Fruit fly (Drosophila melanogaster) whole organism, embryonic: Measurements from ENCODE around the gene CG6168.

Source experiments
- CG10267 ChIP-seq: fragments of 200-800 bp; sonication (Bioruptor generic); optimal IDR thresholded peaks from 2 replicates; lab custom pipeline; 2018; ENCODE audit warnings: missing biosample characterization, mild to moderate bottlenecking, missing genetic modification characterization, moderate library complexity
- CG10431 ChIP-seq: fragments of 200-800 bp; sonication (Bioruptor generic); optimal IDR thresholded peaks from 3 replicates; lab custom pipeline; 2018; ENCODE audit warnings: missing biosample characterization, mild to moderate bottlenecking, missing genetic modification characterization
- CG11723 ChIP-seq: fragments of 200-800 bp; sonication (Bioruptor generic); optimal IDR thresholded peaks from 2 replicates; lab custom pipeline; 2017; ENCODE audit warnings: missing biosample characterization, mild to moderate bottlenecking, missing genetic modification characterization
- CG12219 ChIP-seq: fragments of 200-800 bp; sonication (Bioruptor generic); optimal IDR thresholded peaks from 3 replicates; lab custom pipeline; 2018; ENCODE audit warnings: missing biosample characterization, mild to moderate bottlenecking, missing genetic modification characterization
- CG12236 ChIP-seq: fragments of 200-800 bp; sonication (Bioruptor generic); optimal IDR thresholded peaks from 2 replicates; lab custom pipeline; 2016; ENCODE audit warnings: missing biosample characterization, missing genetic modification characterization
- CG1233 ChIP-seq: fragments of 200-800 bp; sonication (Bioruptor generic); optimal IDR thresholded peaks from 4 replicates; lab custom pipeline; 2018; ENCODE audit warnings: missing biosample characterization, mild to moderate bottlenecking, missing genetic modification characterization
- CG12942 ChIP-seq: fragments of 200-800 bp; sonication (Bioruptor generic); optimal IDR thresholded peaks from 3 replicates; lab custom pipeline; 2016; ENCODE audit warnings: missing biosample characterization, missing genetic modification characterization
- CG13775 ChIP-seq: fragments of 200-800 bp; sonication (Bioruptor generic); optimal IDR thresholded peaks from 3 replicates; lab custom pipeline; 2017; ENCODE audit warnings: missing biosample characterization, mild to moderate bottlenecking, missing genetic modification characterization
- CG14710 ChIP-seq: fragments of 200-800 bp; sonication (Bioruptor generic); optimal IDR thresholded peaks from 3 replicates; lab custom pipeline; 2019; ENCODE audit warnings: missing biosample characterization, mild to moderate bottlenecking, missing genetic modification characterization, moderate library complexity
- CG15269 ChIP-seq: fragments of 200-800 bp; sonication (Bioruptor generic); optimal IDR thresholded peaks from 2 replicates; lab custom pipeline; 2018; ENCODE audit warnings: missing biosample characterization, mild to moderate bottlenecking, missing genetic modification characterization, moderate library complexity
- CG1529 ChIP-seq: fragments of 200-800 bp; sonication (Bioruptor generic); optimal IDR thresholded peaks from 3 replicates; lab custom pipeline; 2018; ENCODE audit warnings: missing biosample characterization, missing genetic modification characterization
- CG15601 ChIP-seq: fragments of 200-800 bp; sonication (Bioruptor generic); optimal IDR thresholded peaks from 3 replicates; lab custom pipeline; 2019; ENCODE audit warnings: missing biosample characterization, mild to moderate bottlenecking, missing genetic modification characterization, moderate library complexity
- CG15696 ChIP-seq: fragments of 200-800 bp; sonication (Bioruptor generic); optimal IDR thresholded peaks from 2 replicates; lab custom pipeline; 2019; ENCODE audit warnings: missing biosample characterization, mild to moderate bottlenecking, missing genetic modification characterization, moderate library complexity
- CG16863 ChIP-seq: fragments of 200-800 bp; sonication (Bioruptor generic); optimal IDR thresholded peaks from 3 replicates; lab custom pipeline; 2016; ENCODE audit warnings: missing biosample characterization, missing genetic modification characterization
- CG30020 ChIP-seq: fragments of 200-800 bp; optimal IDR thresholded peaks from 2 replicates; lab custom pipeline; 2019; ENCODE audit warnings: missing biosample characterization, mild to moderate bottlenecking, missing genetic modification characterization, moderate library complexity
- CG3065 ChIP-seq: fragments of 200-800 bp; sonication (Bioruptor generic); optimal IDR thresholded peaks from 2 replicates; lab custom pipeline; 2016; ENCODE audit warnings: missing biosample characterization, missing genetic modification characterization
- CG4707 ChIP-seq: fragments of 200-800 bp; sonication (Bioruptor generic); optimal IDR thresholded peaks from 2 replicates; lab custom pipeline; 2018; ENCODE audit warnings: missing biosample characterization, mild to moderate bottlenecking, missing genetic modification characterization, moderate library complexity
- CG7271 ChIP-seq: fragments of 200-800 bp; sonication (Bioruptor generic); optimal IDR thresholded peaks from 2 replicates; lab custom pipeline; 2018; ENCODE audit warnings: missing biosample characterization, mild to moderate bottlenecking, missing genetic modification characterization, moderate library complexity
- CG7786 ChIP-seq: fragments of 200-800 bp; sonication (Bioruptor generic); optimal IDR thresholded peaks from 2 replicates; lab custom pipeline; 2016; ENCODE audit warnings: missing biosample characterization, missing genetic modification characterization
- CG8765 ChIP-seq: fragments of 200-800 bp; sonication (Bioruptor generic); IDR thresholded peaks from 2 replicates; pipeline ENCODE4 v1.3.6; 2022; ENCODE audit warnings: missing biosample characterization, missing genetic modification characterization
- CG8944 ChIP-seq: fragments of 200-800 bp; sonication (Bioruptor generic); optimal IDR thresholded peaks from 3 replicates; lab custom pipeline; 2016; ENCODE audit warnings: missing biosample characterization, missing genetic modification characterization
- CTCF ChIP-seq: fragments of 200-800 bp; sonication (Bioruptor generic); optimal IDR thresholded peaks from 2 replicates; lab custom pipeline; 2017; ENCODE audit warnings: missing biosample characterization, mild to moderate bottlenecking, missing genetic modification characterization, moderate library complexity
- D19B ChIP-seq: fragments of 200-800 bp; sonication (Bioruptor generic); optimal IDR thresholded peaks from 2 replicates; lab custom pipeline; 2017; ENCODE audit warnings: missing biosample characterization, mild to moderate bottlenecking, missing genetic modification characterization
- Dad ChIP-seq: fragments of 200-800 bp; sonication (Bioruptor generic); optimal IDR thresholded peaks from 3 replicates; lab custom pipeline; 2016; ENCODE audit warnings: missing biosample characterization, missing genetic modification characterization
- Drgx ChIP-seq: fragments of 200-800 bp; sonication (Bioruptor generic); IDR thresholded peaks from 2 replicates; pipeline ENCODE4 v1.3.6; 2022; ENCODE audit warnings: missing biosample characterization, missing genetic modification characterization
- Ets97D ChIP-seq: fragments of 200-800 bp; sonication (Bioruptor generic); optimal IDR thresholded peaks from 3 replicates; lab custom pipeline; 2016; ENCODE audit warnings: missing biosample characterization, missing genetic modification characterization
- Fer2 ChIP-seq: fragments of 200-800 bp; sonication (Bioruptor generic); optimal IDR thresholded peaks from 2 replicates; lab custom pipeline; 2018; ENCODE audit warnings: missing biosample characterization, mild to moderate bottlenecking, missing genetic modification characterization, moderate library complexity
- Gsc ChIP-seq: fragments of 200-800 bp; sonication (Bioruptor generic); IDR thresholded peaks from 2 replicates; pipeline ENCODE4 v1.3.6; 2022; ENCODE audit warnings: missing biosample characterization, missing genetic modification characterization
- Kr ChIP-seq: fragments of 200-800 bp; sonication (Bioruptor generic); optimal IDR thresholded peaks from 2 replicates; lab custom pipeline; 2017; ENCODE audit warnings: missing biosample characterization, mild to moderate bottlenecking, missing genetic modification characterization
- Lhr ChIP-seq: fragments of 200-800 bp; sonication (Bioruptor generic); optimal IDR thresholded peaks from 3 replicates; lab custom pipeline; 2017; ENCODE audit warnings: mild to moderate bottlenecking, missing biosample characterization, missing genetic modification reagents, missing genetic modification characterization
- MTF-1 ChIP-seq: fragments of 200-800 bp; sonication (Bioruptor generic); optimal IDR thresholded peaks from 2 replicates; lab custom pipeline; 2018; ENCODE audit warnings: missing biosample characterization, mild to moderate bottlenecking, missing genetic modification characterization, borderline replicate concordance
- NFAT ChIP-seq: fragments of 200-800 bp; sonication (Bioruptor generic); IDR thresholded peaks from 2 replicates; pipeline ENCODE4 v1.3.6; 2022; ENCODE audit warnings: missing biosample characterization, missing genetic modification characterization
- Rfx ChIP-seq: fragments of 200-800 bp; sonication (Bioruptor generic); IDR thresholded peaks from 2 replicates; pipeline ENCODE4 v1.3.6; 2022; ENCODE audit warnings: missing biosample characterization, missing genetic modification characterization
- Six4 ChIP-seq: fragments of 200-800 bp; sonication (Bioruptor generic); optimal IDR thresholded peaks from 2 replicates; lab custom pipeline; 2016; ENCODE audit warnings: missing biosample characterization, missing genetic modification characterization
- Sry-δ ChIP-seq: fragments of 200-800 bp; sonication (Bioruptor generic); optimal IDR thresholded peaks from 2 replicates; lab custom pipeline; 2016; ENCODE audit warnings: missing biosample characterization, missing genetic modification characterization
- al ChIP-seq: fragments of 200-800 bp; sonication (Bioruptor generic); IDR thresholded peaks from 2 replicates; pipeline ENCODE4 v1.3.6; 2022; ENCODE audit warnings: missing biosample characterization, missing genetic modification characterization
- amos ChIP-seq: fragments of 200-800 bp; sonication (Bioruptor generic); IDR thresholded peaks from 2 replicates; pipeline ENCODE4 v1.3.6; 2022; ENCODE audit warnings: missing biosample characterization, missing genetic modification characterization; ENCODE audit not compliant: partially characterized antibody
- bbx ChIP-seq: fragments of 200-800 bp; sonication (Bioruptor generic); IDR thresholded peaks from 2 replicates; pipeline ENCODE4 v1.3.6; 2022; ENCODE audit warnings: missing biosample characterization, missing genetic modification characterization; ENCODE audit not compliant: partially characterized antibody
- dati ChIP-seq: fragments of 200-800 bp; sonication (Bioruptor generic); IDR thresholded peaks from 2 replicates; pipeline ENCODE4 v1.3.6; 2022; ENCODE audit warnings: missing biosample characterization, missing genetic modification characterization
- dmrt99B ChIP-seq: fragments of 200-800 bp; sonication (Bioruptor generic); optimal IDR thresholded peaks from 2 replicates; lab custom pipeline; 2018; ENCODE audit warnings: missing biosample characterization, mild to moderate bottlenecking, missing genetic modification characterization, moderate library complexity
- emc ChIP-seq: fragments of 200-800 bp; sonication (Bioruptor generic); optimal IDR thresholded peaks from 2 replicates; lab custom pipeline; 2016; ENCODE audit warnings: missing biosample characterization, missing genetic modification characterization
- fd64A ChIP-seq: fragments of 200-800 bp; sonication (Bioruptor generic); optimal IDR thresholded peaks from 3 replicates; lab custom pipeline; 2018; ENCODE audit warnings: missing biosample characterization, mild to moderate bottlenecking, missing genetic modification characterization
- gcm2 ChIP-seq: fragments of 200-800 bp; sonication (Bioruptor generic); optimal IDR thresholded peaks from 2 replicates; lab custom pipeline; 2016; ENCODE audit warnings: missing biosample characterization, missing genetic modification characterization
- h ChIP-seq: fragments of >200 bp; optimal IDR thresholded peaks from 2 replicates; lab custom pipeline; 2017
- pzg ChIP-seq: fragments of 200-800 bp; sonication (Bioruptor generic); optimal IDR thresholded peaks from 3 replicates; lab custom pipeline; 2018; ENCODE audit warnings: missing biosample characterization, mild to moderate bottlenecking, missing genetic modification characterization, moderate library complexity
- run ChIP-seq: fragments of 200-800 bp; sonication (Bioruptor generic); optimal IDR thresholded peaks from 3 replicates; lab custom pipeline; 2018; ENCODE audit warnings: missing biosample characterization, mild to moderate bottlenecking, missing genetic modification characterization
- scrt ChIP-seq: fragments of 200-800 bp; sonication (Bioruptor generic); optimal IDR thresholded peaks from 2 replicates; lab custom pipeline; 2018; ENCODE audit warnings: missing biosample characterization, mild to moderate bottlenecking, missing genetic modification characterization, moderate library complexity
- sqz ChIP-seq: fragments of 200-800 bp; sonication (Bioruptor generic); optimal IDR thresholded peaks from 3 replicates; lab custom pipeline; 2018; ENCODE audit warnings: missing biosample characterization, mild to moderate bottlenecking, missing genetic modification characterization
- stwl ChIP-seq: fragments of 200-800 bp; sonication (Bioruptor generic); optimal IDR thresholded peaks from 3 replicates; lab custom pipeline; 2018; ENCODE audit warnings: missing biosample characterization, mild to moderate bottlenecking, missing genetic modification characterization, moderate library complexity
- yki ChIP-seq: fragments of >200 bp; optimal IDR thresholded peaks from 3 replicates; lab custom pipeline; 2018
- zen ChIP-seq: fragments of 200-800 bp; sonication (Bioruptor generic); optimal IDR thresholded peaks from 3 replicates; lab custom pipeline; 2018; ENCODE audit warnings: missing biosample characterization, mild to moderate bottlenecking, missing genetic modification characterization, moderate library complexity

Gene CG6168

dm6 chr3L:11336094-11336756, 14.7 kb upstream of the CG6168 start (continued):
- TF ChIP-seq Six4 (GFP tag; lab: Kevin White, UChicago) (no peak), CG11723 (GFP tag; lab: Kevin White, UChicago) (peak; percentile 30), CG8944 (GFP tag; lab: Kevin White, UChicago) (no peak), zen (tag; lab: Kevin White, UChicago) (peak; percentile 15), CG1529 (GFP tag; lab: Kevin White, UChicago) (peak; percentile 21), CG3065 (GFP tag; lab: Kevin White, UChicago) (peak; percentile 45), D19B (GFP tag; lab: Kevin White, UChicago) (no peak), CG15601 (tag; lab: Kevin White, UChicago) (no peak), Fer2 (no peak), CG15269 (tag; lab: Kevin White, UChicago) (peak; percentile 10), fd64A (GFP tag; lab: Kevin White, UChicago) (no peak), Dad (GFP tag; lab: Kevin White, UChicago) (no peak), gcm2 (peak; percentile 17), CTCF (GFP tag; lab: Kevin White, UChicago) (no peak), Sry-δ (GFP tag; lab: Kevin White, UChicago) (no peak), h (lab: Kevin White, UChicago) (no peak), amos (GFP tag; lab: Robert Waterston, UW) (no peak), Lhr (no peak), bbx (GFP tag; lab: Robert Waterston, UW) (no peak), CG4707 (GFP tag; lab: Kevin White, UChicago) (no peak), CG7271 (tag; lab: Kevin White, UChicago) (no peak), CG14710 (peak; percentile 41), CG7786 (GFP tag; lab: Kevin White, UChicago) (no peak), CG15696 (tag; lab: Kevin White, UChicago) (no peak), CG8765 (GFP tag; lab: Robert Waterston, UW) (no peak), CG12942 (peak; percentile 8), run (no peak), CG10267 (peak; percentile 36), stwl (tag; lab: Kevin White, UChicago) (no peak), CG13775 (GFP tag; lab: Kevin White, UChicago) (peak; percentile 53), CG30020 (tag; lab: Kevin White, UChicago) (no peak), al (GFP tag; lab: Robert Waterston, UW) (no peak), CG12219 (GFP tag; lab: Kevin White, UChicago) (no peak), Ets97D (GFP tag; lab: Kevin White, UChicago) (no peak), yki (no peak), sqz (GFP tag; lab: Kevin White, UChicago) (no peak), Gsc (0 out of 2 replicates have a peak, but pooled peaks have one; percentile 26), Rfx (no peak), CG1233 (no peak), Kr (GFP tag; lab: Kevin White, UChicago) (no peak), dati (GFP tag; lab: Robert Waterston, UW) (no peak), CG16863 (GFP tag; lab: Kevin White, UChicago) (peak; percentile 3), pzg (GFP tag; lab: Kevin White, UChicago) (no peak), NFAT (GFP tag; lab: Robert Waterston, UW) (no peak), MTF-1 (GFP tag; lab: Kevin White, UChicago) (no peak), scrt (no peak), CG12236 (no peak), emc (GFP tag; lab: Kevin White, UChicago) (no peak), dmrt99B (tag; lab: Kevin White, UChicago) (peak; percentile 27), CG10431 (GFP tag; lab: Kevin White, UChicago) (no peak), Drgx (GFP tag; lab: Robert Waterston, UW) (no peak)
